Fruit fly (Drosophila melanogaster): Measurements from ENCODE around the gene Pxd.

The Pxd gene

DNA sequence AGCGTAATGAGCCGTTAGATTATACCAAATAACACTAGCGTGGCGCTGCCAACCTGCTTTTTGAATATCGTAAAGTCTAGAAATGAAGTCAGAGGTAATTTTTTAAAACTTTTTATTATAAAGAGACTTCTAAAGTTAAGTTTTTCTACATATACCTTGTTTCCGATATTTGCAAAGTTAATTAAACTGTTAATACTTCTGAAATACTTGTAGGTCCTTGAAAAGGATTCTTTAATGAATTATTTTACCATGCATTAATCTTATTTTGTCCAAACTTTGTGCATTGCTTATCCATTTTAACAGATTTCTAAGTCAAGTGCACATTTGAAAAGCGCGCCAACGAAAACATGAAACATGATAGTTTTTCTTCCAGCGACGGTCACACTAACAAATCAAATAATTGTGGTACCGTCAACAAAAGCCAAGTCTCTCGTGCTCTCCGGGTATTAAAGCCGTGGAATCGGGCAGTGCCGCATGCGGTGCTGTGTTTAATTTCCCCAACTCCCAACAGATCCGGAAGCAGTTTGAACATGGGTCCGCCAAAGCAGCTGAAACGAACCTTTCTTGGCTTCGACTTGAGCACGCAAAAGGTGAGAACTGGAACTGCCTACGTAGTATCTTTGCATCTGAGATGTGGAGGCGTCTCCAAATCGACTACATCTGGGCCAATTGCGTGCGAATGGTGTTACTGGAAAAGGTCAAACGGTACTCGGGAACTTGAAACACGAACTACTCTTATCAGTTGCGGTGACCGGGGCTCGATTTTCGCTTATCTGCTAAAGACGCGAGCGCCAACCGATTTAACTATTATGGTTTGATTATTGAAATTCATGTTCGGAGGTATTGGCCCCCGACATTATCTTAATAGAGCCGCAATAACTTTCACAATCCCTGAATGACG is 18.1 kb upstream of the Pxd start, which contains the start of the genes EMC2A and CG3534 (continued):
- TF ChIP-seq lz (GFP tag; optimal IDR thresholded peaks at IDR 0.05) (peak; percentile 41), CG6808 (GFP tag; optimal IDR thresholded peaks at IDR 0.05) (no peak), CG4318 (GFP tag; optimal IDR thresholded peaks at IDR 0.05) (no peak), acj6 (GFP tag; optimal IDR thresholded peaks at IDR 0.05) (no peak), CG11902 (GFP tag; optimal IDR thresholded peaks at IDR 0.05) (no peak), Met (GFP tag; optimal IDR thresholded peaks at IDR 0.05) (no peak), Gug (GFP tag; IDR thresholded peaks at IDR 0.05) (no peak), dsx (GFP tag; optimal IDR thresholded peaks at IDR 0.05; ENCODE audit: poor library complexity, severe bottlenecking) (peak; percentile 8), CG6276 (GFP tag; optimal IDR thresholded peaks at IDR 0.05) (no peak), Lpt (GFP tag; optimal IDR thresholded peaks at IDR 0.05) (no peak), CG8632 (GFP tag; optimal IDR thresholded peaks at IDR 0.05) (no peak), salr (GFP tag; optimal IDR thresholded peaks at IDR 0.05) (no peak), Smox (GFP tag; optimal IDR thresholded peaks at IDR 0.05) (no peak), esn (GFP tag; optimal IDR thresholded peaks at IDR 0.05) (no peak), Sox15 (GFP tag; optimal IDR thresholded peaks at IDR 0.05) (no peak), net (GFP tag; optimal IDR thresholded peaks at IDR 0.05) (no peak)

DNA sequence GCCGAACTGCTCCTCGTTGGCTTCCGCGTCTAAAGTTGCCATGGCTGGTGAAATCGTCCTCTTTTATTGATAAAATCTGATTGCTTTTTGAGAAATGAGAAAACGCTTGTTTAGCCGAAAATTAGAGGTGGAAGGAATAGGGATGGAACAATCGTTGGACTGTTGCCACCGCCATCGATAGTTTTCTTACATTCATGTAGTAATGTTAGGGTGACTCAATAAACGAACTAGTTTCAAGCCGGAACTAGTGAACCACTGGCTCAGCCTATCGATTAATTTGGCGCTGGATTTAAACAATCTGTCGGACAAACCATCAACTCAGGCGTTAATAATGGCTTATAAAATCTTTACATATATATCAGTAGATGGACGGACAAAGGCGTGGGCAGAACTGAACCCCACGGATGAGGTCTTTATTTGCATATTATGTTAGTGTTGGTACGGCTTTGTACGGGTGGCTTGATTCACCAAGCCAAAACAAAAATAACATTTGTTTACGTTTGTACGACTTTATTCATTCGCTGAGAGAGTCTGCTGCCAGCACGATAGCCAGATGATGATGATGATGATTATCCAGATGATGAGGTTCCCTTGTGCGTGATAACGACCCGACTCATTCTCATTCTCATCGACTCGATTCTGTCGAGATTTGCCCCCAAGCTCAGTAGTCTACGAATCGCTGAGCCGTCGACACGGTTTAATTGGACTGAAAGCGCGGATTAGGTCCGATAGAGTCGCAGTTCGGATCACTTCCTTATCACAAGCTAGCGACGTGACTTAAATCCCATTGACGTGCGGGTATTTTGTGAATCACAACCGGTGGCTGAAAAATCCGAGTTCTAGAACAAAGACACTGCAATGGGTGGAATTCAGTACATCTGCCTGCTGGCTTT is 11.9 kb upstream of the Pxd start, which contains the start of the genes Sf3a1 and Irc:
TSS of gene Sf3a1 (minus strand) at position 138 of the 893 bp plus-strand sequence.
TSS of gene Irc (plus strand) at position 658 of the 893 bp plus-strand sequence.
- TF ChIP-seq Sox14 (GFP tag; optimal IDR thresholded peaks at IDR 0.05) (peak; percentile 44), acj6 (GFP tag; optimal IDR thresholded peaks at IDR 0.05) (no peak), CG1621 (tag; optimal IDR thresholded peaks at IDR 0.05) (peak; percentile 85), svp (GFP tag) (peak; percentile 93), esn (GFP tag; optimal IDR thresholded peaks at IDR 0.05) (peak; percentile 31), fd85E (GFP tag; optimal IDR thresholded peaks at IDR 0.05) (no peak), Gug (GFP tag; IDR thresholded peaks at IDR 0.05) (0 out of 2 replicates have a peak, but pooled peaks have one; percentile 16), eg (GFP tag; IDR thresholded peaks at IDR 0.05) (0 out of 3 replicates have a peak, but pooled peaks have one; percentile 19), CG6163 (GFP tag; IDR thresholded peaks at IDR 0.05) (0 out of 3 replicates have a peak, but pooled peaks have one; percentile 31), Hr38 (GFP tag; optimal IDR thresholded peaks at IDR 0.05) (no peak), fkh (GFP tag; optimal IDR thresholded peaks at IDR 0.05) (peak; percentile 33), CG3032 (tag; optimal IDR thresholded peaks at IDR 0.05) (no peak), Eip78C (GFP tag) (peak; percentile 70), ss (GFP tag; optimal IDR thresholded peaks at IDR 0.05) (peak in 1 of 2 experiments; percentile 62), CG6808 (GFP tag; optimal IDR thresholded peaks at IDR 0.05) (no peak)

DNA sequence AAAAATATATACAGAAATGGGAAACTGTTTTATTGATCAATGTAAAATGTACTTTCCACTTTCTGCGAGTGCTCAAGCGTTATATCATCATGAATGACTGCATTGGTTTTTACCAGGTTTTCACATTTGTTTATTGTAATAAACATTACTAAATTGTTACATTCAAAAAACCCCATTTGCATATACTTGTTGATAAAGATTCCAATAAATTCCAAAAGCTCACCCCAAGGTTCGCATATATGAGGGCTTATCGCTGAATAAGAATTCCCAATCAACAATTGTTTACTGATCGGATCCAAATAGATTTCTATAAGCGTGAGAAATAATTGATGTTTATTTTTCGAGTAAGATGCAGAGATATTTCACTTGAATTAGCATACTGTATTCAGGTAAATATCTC is 10.9 kb upstream of the Pxd start:
- TF ChIP-seq CG6854 (GFP tag; optimal IDR thresholded peaks at IDR 0.05) (no peak), svp (GFP tag) (peak; percentile 39)

DNA sequence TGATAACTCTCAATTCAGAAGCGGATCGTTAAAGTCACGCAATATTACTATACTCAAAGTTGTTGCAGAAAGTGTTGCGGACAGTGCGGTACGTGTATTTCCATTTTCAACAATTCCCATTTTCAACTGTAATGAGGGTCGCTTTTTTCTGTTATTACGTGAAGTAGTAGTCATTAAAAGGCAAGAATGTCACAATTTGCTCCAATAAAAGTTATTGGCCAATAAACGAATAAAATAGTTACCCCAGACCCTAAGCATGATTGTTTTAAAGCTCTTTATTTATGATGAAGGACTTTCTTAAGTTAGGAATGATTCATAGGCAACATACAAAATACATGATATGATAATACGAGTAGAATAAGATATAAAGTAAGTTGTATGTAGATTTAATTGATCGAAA is 7.0 kb upstream of the Pxd start:
- TF ChIP-seq lz (GFP tag; optimal IDR thresholded peaks at IDR 0.05): no peak
- TF ChIP-seq CG8632 (GFP tag; optimal IDR thresholded peaks at IDR 0.05): no peak
- no peak for TF ChIP-seq eg (GFP tag; IDR thresholded peaks at IDR 0.05)
- TF ChIP-seq net (GFP tag; optimal IDR thresholded peaks at IDR 0.05): no peak
- TF ChIP-seq svp (GFP tag): no peak
- no peak for TF ChIP-seq Smox (GFP tag; optimal IDR thresholded peaks at IDR 0.05)
- no peak for TF ChIP-seq Sox15 (GFP tag; optimal IDR thresholded peaks at IDR 0.05)
- no peak for TF ChIP-seq fd85E (GFP tag; optimal IDR thresholded peaks at IDR 0.05)
